Worm (Caenorhabditis elegans): ENCODE data around the gene T05A7.1.

T05A7.1 gene

DNA sequence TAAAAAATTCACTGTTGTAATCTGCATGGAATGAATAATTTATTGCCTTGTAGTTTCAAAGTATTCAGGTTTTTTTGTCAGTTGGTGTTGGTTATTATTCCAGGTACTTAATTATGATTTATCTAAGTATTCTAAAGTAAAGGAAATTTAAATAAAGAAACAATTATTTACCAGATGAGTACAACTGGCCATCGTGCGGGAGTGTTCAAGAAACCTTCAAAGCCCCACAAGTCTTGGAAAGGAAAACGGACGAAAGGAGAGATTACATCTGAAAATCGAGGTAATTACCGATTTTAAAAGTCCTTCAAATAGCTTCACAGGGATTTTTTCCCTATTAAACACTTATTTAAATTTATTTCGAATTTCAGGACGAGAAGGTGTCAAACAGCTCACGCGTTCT lies 32.1 kb downstream of the T05A7.1 start, which contains the start of gene tag-151 (continued):
- TF ChIP-seq F10E7.11 (tag; optimal IDR thresholded peaks at IDR 0.05), result peak; percentile 45

DNA sequence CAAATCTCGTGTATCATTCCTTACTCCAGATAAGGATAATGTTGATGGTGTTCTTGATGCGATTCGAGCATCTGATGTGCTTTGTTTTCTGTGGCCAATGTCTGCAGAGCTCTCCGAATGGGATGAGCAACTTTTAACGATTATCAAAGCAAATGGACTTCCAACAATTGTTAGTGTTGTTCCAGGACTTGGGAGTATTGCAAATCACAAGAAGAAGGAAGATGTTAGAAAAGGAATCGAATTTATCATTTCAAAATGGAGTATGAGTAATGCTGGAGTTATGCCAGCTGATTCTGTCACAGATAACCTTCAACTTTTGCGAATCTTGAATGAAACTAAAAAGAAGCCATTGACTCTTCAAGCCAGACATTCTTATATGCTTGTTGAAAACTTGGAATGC lies 32.8 kb downstream of the T05A7.1 start:
- TF ChIP-seq mxl-1 (tag; optimal IDR thresholded peaks at IDR 0.05), result no peak
- TF ChIP-seq zim-3 (tag; optimal IDR thresholded peaks at IDR 0.05), result no peak
- no peak for TF ChIP-seq ama-1 (optimal IDR thresholded peaks at IDR 0.05)
- TF ChIP-seq ama-1 (GFP tag; optimal IDR thresholded peaks at IDR 0.05), result no peak
- no peak for TF ChIP-seq attf-5 (GFP tag; optimal IDR thresholded peaks at IDR 0.05)
- no peak for TF ChIP-seq ztf-18 (tag; optimal IDR thresholded peaks at IDR 0.05)
- TF ChIP-seq Y79H2A.3 (GFP tag; conservative IDR thresholded peaks at IDR 0.05), result no peak
- no peak for TF ChIP-seq B0035.1 (tag; optimal IDR thresholded peaks at IDR 0.05)
- no peak for TF ChIP-seq attf-3 (GFP tag; conservative IDR thresholded peaks at IDR 0.05)
- no peak for TF ChIP-seq T07F8.4 (tag; optimal IDR thresholded peaks at IDR 0.05)
- no peak for TF ChIP-seq hlh-26 (GFP tag; conservative IDR thresholded peaks at IDR 0.05)
- TF ChIP-seq snpc-4 (GFP tag; optimal IDR thresholded peaks at IDR 0.05), result no peak
- TF ChIP-seq snpc-4 (tag; optimal IDR thresholded peaks at IDR 0.05), result no peak
- no peak for TF ChIP-seq ceh-91 (GFP tag; IDR thresholded peaks at IDR 0.05)
- TF ChIP-seq B0019.2 (GFP tag; conservative IDR thresholded peaks at IDR 0.05), result no peak
- no peak for TF ChIP-seq attf-6 (GFP tag; IDR thresholded peaks at IDR 0.05)
- TF ChIP-seq nhr-90 (tag; optimal IDR thresholded peaks at IDR 0.05), result no peak
- no peak for TF ChIP-seq rcor-1 (GFP tag; IDR thresholded peaks at IDR 0.05)
- no peak for TF ChIP-seq zfh-2 (GFP tag; conservative IDR thresholded peaks at IDR 0.05)
- TF ChIP-seq unc-62 (GFP tag; optimal IDR thresholded peaks at IDR 0.05), result no peak
- TF ChIP-seq aptf-3 (GFP tag; IDR thresholded peaks at IDR 0.05), result no peak

DNA sequence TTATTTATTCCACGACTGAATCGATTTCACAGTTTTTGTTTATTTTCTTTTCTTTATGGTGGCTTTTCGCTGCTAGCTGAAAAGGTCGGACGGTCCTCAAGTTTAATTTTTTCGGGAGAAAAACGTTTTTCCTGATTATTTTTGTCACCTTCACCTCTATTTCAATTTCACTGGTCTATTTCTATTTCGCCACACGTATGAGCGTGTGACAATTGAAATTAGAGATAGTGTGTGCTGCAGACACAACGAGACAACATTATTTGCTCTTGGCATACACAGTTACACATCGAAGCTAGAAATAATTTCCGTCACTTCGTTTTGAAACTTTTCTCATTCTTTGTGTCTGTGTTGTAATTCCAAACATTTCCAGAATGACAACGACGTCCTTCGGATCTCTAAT lies 37.7 kb downstream of the T05A7.1 start, which contains the start of gene F41C3.8:
TSS of gene F41C3.8 (plus strand) at position 371 of the 400 bp plus-strand sequence.
- TF ChIP-seq lin-54 (GFP tag; optimal IDR thresholded peaks at IDR 0.05) (no peak), let-607 (tag; optimal IDR thresholded peaks at IDR 0.05) (peak in 1 of 2 experiments; percentile 87), dox-1 (GFP tag; IDR thresholded peaks at IDR 0.05) (0 out of 2 replicates have a peak, but pooled peaks have one; percentile 24), nhr-80 (tag; optimal IDR thresholded peaks at IDR 0.05) (peak; percentile 89), cebp-1 (GFP tag; IDR thresholded peaks at IDR 0.05) (0 out of 2 replicates have a peak, but pooled peaks have one; percentile 29), cebp-1 (tag; optimal IDR thresholded peaks at IDR 0.05) (peak; percentile 70), attf-5 (GFP tag; optimal IDR thresholded peaks at IDR 0.05) (peak; percentile 50), nhr-120 (GFP tag; IDR thresholded peaks at IDR 0.05) (no peak)

ce11 chrII:4726120-4726519 lies 48.1 kb downstream of the T05A7.1 start, which contains the start of gene F10G7.10:
F10G7.10 (minus strand) TSS chrII:4726264.
- TF ChIP-seq cebp-1 (GFP tag; IDR thresholded peaks at IDR 0.05) (no peak), cebp-1 (tag; optimal IDR thresholded peaks at IDR 0.05) (peak; percentile 62), nhr-27 (tag; optimal IDR thresholded peaks at IDR 0.05) (no peak), hmg-1.2 (GFP tag; IDR thresholded peaks at IDR 0.05) (peak; percentile 35; the same call in 1 of the 2 replicates), D2030.7 (GFP tag; IDR thresholded peaks at IDR 0.05) (no peak), attf-5 (GFP tag; optimal IDR thresholded peaks at IDR 0.05) (peak; percentile 46)

ce11 chrII:4726750-4727384 lies 48.9 kb downstream of the T05A7.1 start:
- TF ChIP-seq hlh-12 (tag; optimal IDR thresholded peaks at IDR 0.05) (no peak), efl-1 (GFP tag; optimal IDR thresholded peaks at IDR 0.05) (peak; percentile 76), unc-130 (GFP tag; optimal IDR thresholded peaks at IDR 0.05) (peak; percentile 3), lin-35 (GFP tag; optimal IDR thresholded peaks at IDR 0.05) (peak in 1 of 3 experiments; percentile 12), ama-1 (optimal IDR thresholded peaks at IDR 0.05) (peak; percentile 18), ama-1 (GFP tag; optimal IDR thresholded peaks at IDR 0.05) (no peak), madf-6 (GFP tag; IDR thresholded peaks at IDR 0.05) (peak; percentile 86; the same call in 1 of the 2 replicates), dpl-1 (GFP tag; optimal IDR thresholded peaks at IDR 0.05) (peak; percentile 33), B0035.1 (tag; optimal IDR thresholded peaks at IDR 0.05) (no peak)

Measured in whole organism, young adult.